Worm (Caenorhabditis elegans) whole organism, L4 larva: ENCODE data around the gene F53F1.2.
A peak's percentile ranks its signal among the peaks of the same experiment; 100 is the strongest.

Experiments
- D1046.2 ChIP-seq: fragments of 200-800 bp; sonication (Bioruptor generic); IDR thresholded peaks from 2 replicates; pipeline ENCODE4 v1.3.6; 2022; ENCODE audit warnings: missing genetic modification characterization, missing compliant biosample characterization
- Y75B8A.6 ChIP-seq: fragments of 200-800 bp; sonication (Bioruptor generic); IDR thresholded peaks from 2 replicates; pipeline ENCODE4 v1.3.6; 2022; ENCODE audit warnings: missing genetic modification reagents, missing genetic modification characterization, missing compliant biosample characterization
- aha-1 ChIP-seq: fragments of 150-350 bp; peaks from one replicate; lab custom pipeline; 2014; ENCODE audit warnings: missing biosample characterization, missing genetic modification characterization
- arid-1 ChIP-seq: fragments of 200-800 bp; sonication (Bioruptor generic); conservative IDR thresholded peaks from 2 replicates; pipeline ENCODE4 v1.3.6; 2022; ENCODE audit warnings: missing genetic modification reagents, missing genetic modification characterization, missing compliant biosample characterization
- ceh-20 ChIP-seq: fragments of 200-800 bp; sonication (Bioruptor generic); IDR thresholded peaks from 2 replicates; pipeline ENCODE4 v1.3.6; 2022; ENCODE audit warnings: missing genetic modification reagents, missing genetic modification characterization, missing compliant biosample characterization
- cey-2 ChIP-seq: sonication (generic microtip); optimal IDR thresholded peaks from 3 replicates; lab custom pipeline; 2017; ENCODE audit warnings: missing genetic modification characterization, mild to moderate bottlenecking, missing compliant biosample characterization, antibody characterized with exemption, borderline replicate concordance; ENCODE audit not compliant: insufficient read depth
- daf-12 ChIP-seq: fragments of 150-350 bp; optimal IDR thresholded peaks from 2 replicates; lab custom pipeline; 2014; ENCODE audit warnings: missing biosample characterization, missing genetic modification reagents, missing genetic modification characterization
- daf-16 ChIP-seq, 3 experiments: sonication (generic microtip); optimal IDR thresholded peaks; 2 replicates each; lab custom pipeline; 2016 to 2017; ENCODE audit warnings: missing genetic modification characterization in 3 of 3, missing genetic modification reagents in 3 of 3, mild to moderate bottlenecking in 2 of 3, missing compliant biosample characterization in 2 of 3, missing biosample characterization in 1 of 3, moderate library complexity in 1 of 3
- dmd-6 ChIP-seq: fragments of 200-800 bp; sonication (Bioruptor generic); IDR thresholded peaks from 2 replicates; pipeline ENCODE4 v1.3.6; 2022; ENCODE audit warnings: missing genetic modification reagents, missing genetic modification characterization, missing compliant biosample characterization
- dpl-1 ChIP-seq: fragments of 150-350 bp; optimal IDR thresholded peaks from 2 replicates; lab custom pipeline; 2014; ENCODE audit warnings: missing biosample characterization, missing genetic modification reagents, missing genetic modification characterization
- dve-1 ChIP-seq: sonication (generic microtip); optimal IDR thresholded peaks from 2 replicates; lab custom pipeline; 2017; ENCODE audit warnings: antibody characterized with exemption, mild to moderate bottlenecking, missing genetic modification characterization, missing compliant biosample characterization; ENCODE audit not compliant: insufficient read depth
- egl-43 ChIP-seq: fragments of 200-800 bp; sonication (Bioruptor generic); IDR thresholded peaks from 2 replicates; pipeline ENCODE4 v1.3.6; 2022; ENCODE audit warnings: missing genetic modification reagents, missing genetic modification characterization, missing compliant biosample characterization
- gei-8 ChIP-seq: fragments of 200-800 bp; sonication (Bioruptor generic); optimal IDR thresholded peaks from 2 replicates; lab custom pipeline; 2018; ENCODE audit warnings: mild to moderate bottlenecking, missing genetic modification characterization, missing compliant biosample characterization
- hlh-11 ChIP-seq: fragments of 200-800 bp; sonication (Bioruptor generic); optimal IDR thresholded peaks from 2 replicates; lab custom pipeline; 2018; ENCODE audit warnings: mild to moderate bottlenecking, missing genetic modification characterization, missing compliant biosample characterization
- hlh-30 ChIP-seq: sonication (generic microtip); optimal IDR thresholded peaks from 2 replicates; lab custom pipeline; 2017; ENCODE audit warnings: antibody characterized with exemption, mild to moderate bottlenecking, missing genetic modification characterization, missing compliant biosample characterization; ENCODE audit not compliant: insufficient read depth
- lin-1 ChIP-seq: fragments of 200-800 bp; sonication (Bioruptor generic); IDR thresholded peaks from 2 replicates; pipeline ENCODE4 v1.3.6; 2022; ENCODE audit warnings: missing genetic modification reagents, missing genetic modification characterization, missing compliant biosample characterization
- lin-39 ChIP-seq: fragments of 150-350 bp; optimal IDR thresholded peaks from 2 replicates; lab custom pipeline; 2014; ENCODE audit warnings: missing biosample characterization, missing genetic modification reagents, missing genetic modification characterization
- lir-3 ChIP-seq: sonication (generic microtip); optimal IDR thresholded peaks from 2 replicates; lab custom pipeline; 2016; ENCODE audit warnings: mild to moderate bottlenecking, missing genetic modification characterization, missing compliant biosample characterization
- lsy-2 ChIP-seq, 2 experiments: fragments of 150-350 bp in 1 of 2; sonication (generic microtip) in 1 of 2; optimal IDR thresholded peaks; 2 replicates each; lab custom pipeline; 2014 to 2017; ENCODE audit warnings: missing biosample characterization in 2 of 2, missing genetic modification characterization in 2 of 2
- madf-9 ChIP-seq: fragments of 200-800 bp; sonication (Bioruptor generic); conservative IDR thresholded peaks from 2 replicates; pipeline ENCODE4 v1.3.6; 2022; ENCODE audit warnings: missing genetic modification reagents, missing genetic modification characterization, missing compliant biosample characterization
- mdl-1 ChIP-seq, 2 experiments: fragments of 150-350 bp in 1 of 2; sonication (generic microtip) in 1 of 2; optimal IDR thresholded peaks; 2 replicates each; lab custom pipeline; 2014 to 2017; ENCODE audit warnings: missing biosample characterization in 2 of 2, missing genetic modification characterization in 2 of 2
- mep-1 ChIP-seq: fragments of 150-350 bp; sonication (generic microtip); optimal IDR thresholded peaks from 3 replicates; lab custom pipeline; 2014; ENCODE audit warnings: missing biosample characterization, missing genetic modification characterization
- mxl-3 ChIP-seq: fragments of 200-800 bp; sonication (Bioruptor generic); optimal IDR thresholded peaks from 2 replicates; lab custom pipeline; 2018; ENCODE audit warnings: mild to moderate bottlenecking, missing genetic modification characterization, missing compliant biosample characterization
- nhr-10 ChIP-seq: fragments of 150-350 bp; optimal IDR thresholded peaks from 2 replicates; lab custom pipeline; 2014; ENCODE audit warnings: missing biosample characterization, missing genetic modification characterization
- nhr-25 ChIP-seq: sonication (generic microtip); optimal IDR thresholded peaks from 2 replicates; lab custom pipeline; 2017; ENCODE audit warnings: missing genetic modification characterization, mild to moderate bottlenecking, missing compliant biosample characterization, antibody characterized with exemption, moderate library complexity, borderline replicate concordance; ENCODE audit not compliant: insufficient read depth
- nhr-28 ChIP-seq: fragments of 150-350 bp; optimal IDR thresholded peaks from 2 replicates; lab custom pipeline; 2014; ENCODE audit warnings: missing biosample characterization, missing genetic modification characterization
- nhr-6 ChIP-seq: fragments of 150-350 bp; optimal IDR thresholded peaks from 2 replicates; lab custom pipeline; 2014; ENCODE audit warnings: missing biosample characterization, missing genetic modification characterization
- nhr-76 ChIP-seq: fragments of 150-350 bp; optimal IDR thresholded peaks from 2 replicates; lab custom pipeline; 2014; ENCODE audit warnings: missing biosample characterization, missing genetic modification characterization
- php-3 ChIP-seq: fragments of 200-800 bp; sonication (Bioruptor generic); IDR thresholded peaks from 2 replicates; pipeline ENCODE4 v1.3.6; 2022; ENCODE audit warnings: missing genetic modification reagents, missing genetic modification characterization, missing compliant biosample characterization
- pqm-1 ChIP-seq: sonication (generic microtip); optimal IDR thresholded peaks from 2 replicates; lab custom pipeline; 2017; ENCODE audit warnings: missing biosample characterization, missing genetic modification characterization
- rbr-2 ChIP-seq: sonication (generic microtip); optimal IDR thresholded peaks from 2 replicates; lab custom pipeline; 2016; ENCODE audit warnings: missing genotype, missing genetic modification characterization, missing compliant biosample characterization
- set-16 ChIP-seq: fragments of 200-800 bp; sonication (Bioruptor generic); IDR thresholded peaks from 2 replicates; pipeline ENCODE4 v1.3.6; 2022; ENCODE audit warnings: missing genetic modification reagents, missing genetic modification characterization, missing compliant biosample characterization
- spr-1 ChIP-seq: sonication (generic microtip); optimal IDR thresholded peaks from 2 replicates; lab custom pipeline; 2016; ENCODE audit warnings: mild to moderate bottlenecking, missing genetic modification characterization, missing compliant biosample characterization
- unc-130 ChIP-seq: sonication (generic microtip); optimal IDR thresholded peaks from 2 replicates; lab custom pipeline; 2016; ENCODE audit warnings: missing genetic modification reagents, missing genetic modification characterization, missing compliant biosample characterization
- zfp-2 ChIP-seq: sonication (generic microtip); optimal IDR thresholded peaks from 2 replicates; lab custom pipeline; 2016; ENCODE audit warnings: mild to moderate bottlenecking, missing genetic modification characterization, missing compliant biosample characterization
- ztf-7 ChIP-seq: fragments of 150-350 bp; optimal IDR thresholded peaks from 2 replicates; lab custom pipeline; 2014; ENCODE audit warnings: missing biosample characterization, missing genetic modification characterization

Gene F53F1.2

ce11 chrV:13380178-13380577 is 26.4 kb upstream of the F53F1.2 start, which contains the start of gene ifbp-1:
ifbp-1 (minus strand) TSS chrV:13380262.
- TF ChIP-seq set-16 (GFP tag; lab: Robert Waterston, UW) (0 out of 2 replicates have a peak, but pooled peaks have one; percentile 6), nhr-10 (peak; percentile 14), aha-1 (peak; percentile 29), hlh-11 (tag; lab: Kevin White, UChicago) (peak; percentile 67), dve-1 (tag; lab: Kevin White, UChicago) (peak; percentile 43), mxl-3 (GFP tag; lab: Kevin White, UChicago) (peak; percentile 85), hlh-30 (tag; lab: Kevin White, UChicago) (peak; percentile 74), spr-1 (tag; lab: Kevin White, UChicago) (no peak), nhr-28 (tag; lab: Kevin White, UChicago) (peak; percentile 85), Y75B8A.6 (GFP tag; lab: Robert Waterston, UW) (no peak), madf-9 (GFP tag; lab: Robert Waterston, UW) (0 out of 2 replicates have a peak, but pooled peaks have one; percentile 10), arid-1 (no peak), nhr-25 (tag; lab: Kevin White, UChicago) (peak; percentile 79), cey-2 (peak; percentile 73), dmd-6 (GFP tag; lab: Robert Waterston, UW) (peak; percentile 24; the same call in 1 of the 2 replicates), mep-1 (tag; lab: Kevin White, UChicago) (peak; percentile 64), D1046.2 (GFP tag; lab: Robert Waterston, UW) (no peak), mdl-1 (tag; optimal IDR thresholded peaks at IDR 0.05; lab: Kevin White, UChicago) (peak in 1 of 2 experiments; percentile 76), lsy-2 (tag; optimal IDR thresholded peaks at IDR 0.05; lab: Kevin White, UChicago) (peak; percentile 22 to 34), lin-39 (tag; lab: Kevin White, UChicago) (no peak)

- TF ChIP-seq lir-3 (tag; lab: Kevin White, UChicago) (no peak), egl-43 (GFP tag; lab: Robert Waterston, UW) (no peak), pqm-1 (tag; lab: Kevin White, UChicago) (peak; percentile 60), daf-16 (GFP tag; optimal IDR thresholded peaks at IDR 0.05; lab: Kevin White, UChicago) (no peak), daf-16 (tag; optimal IDR thresholded peaks at IDR 0.05; lab: Kevin White, UChicago) (peak; percentile 57), nhr-28 (tag; lab: Kevin White, UChicago) (peak; percentile 38), php-3 (GFP tag; lab: Robert Waterston, UW) (no peak), zfp-2 (tag; lab: Kevin White, UChicago) (no peak), hlh-30 (tag; lab: Kevin White, UChicago) (no peak), unc-130 (GFP tag; lab: Kevin White, UChicago) (no peak), gei-8 (no peak), rbr-2 (tag; lab: Kevin White, UChicago) (no peak), dve-1 (tag; lab: Kevin White, UChicago) (peak; percentile 60), hlh-11 (tag; lab: Kevin White, UChicago) (peak; percentile 24), nhr-76 (tag; lab: Kevin White, UChicago) (no peak), nhr-6 (tag; lab: Kevin White, UChicago) (peak; percentile 46), ceh-20 (GFP tag; lab: Robert Waterston, UW) (no peak), ztf-7 (tag; lab: Kevin White, UChicago) (no peak), daf-12 (no peak), aha-1 (no peak), lin-1 (GFP tag; lab: Robert Waterston, UW) (no peak), dpl-1 (GFP tag; lab: Kevin White, UChicago) (no peak), set-16 (GFP tag; lab: Robert Waterston, UW) (no peak)
These were observed 25.6 kb upstream of the F53F1.2 start, which contains the start of gene cpz-2 for ce11 chrV:13380980-13381379. cpz-2 (plus strand) TSS chrV:13381189.
